Fruit fly (Drosophila melanogaster) whole organism, embryonic: ENCODE measurements around the gene FBXO11.

Experiments
- CG10366 ChIP-seq: fragments of 200-800 bp; sonication (Bioruptor generic); IDR thresholded peaks from 2 replicates; pipeline ENCODE4 v1.3.6; 2022; ENCODE audit warnings: missing biosample characterization, missing genetic modification characterization
- CG11085 ChIP-seq: fragments of 200-800 bp; sonication (Bioruptor generic); IDR thresholded peaks from 2 replicates; pipeline ENCODE4 v1.3.6; 2022; ENCODE audit warnings: missing biosample characterization, missing genetic modification characterization
- CG12299 ChIP-seq: fragments of 200-800 bp; sonication (Bioruptor generic); optimal IDR thresholded peaks from 2 replicates; lab custom pipeline; 2018; ENCODE audit warnings: missing biosample characterization, mild to moderate bottlenecking, missing genetic modification characterization
- CG1233 ChIP-seq: fragments of 200-800 bp; sonication (Bioruptor generic); optimal IDR thresholded peaks from 4 replicates; lab custom pipeline; 2018; ENCODE audit warnings: missing biosample characterization, mild to moderate bottlenecking, missing genetic modification characterization
- CG14014 ChIP-seq: fragments of 200-800 bp; sonication (Bioruptor generic); IDR thresholded peaks from 2 replicates; pipeline ENCODE4 v1.3.6; 2022; ENCODE audit warnings: missing biosample characterization, missing genetic modification characterization
- CG16779 ChIP-seq: fragments of 200-800 bp; sonication (Bioruptor generic); IDR thresholded peaks from 2 replicates; pipeline ENCODE4 v1.3.6; 2022; ENCODE audit warnings: missing biosample characterization, missing genetic modification characterization
- CG17359 ChIP-seq: fragments of 200-800 bp; sonication (Bioruptor generic); optimal IDR thresholded peaks from 3 replicates; lab custom pipeline; 2018; ENCODE audit warnings: missing biosample characterization, mild to moderate bottlenecking, missing genetic modification characterization, moderate library complexity
- CG18011 ChIP-seq: fragments of 200-800 bp; sonication (Bioruptor generic); optimal IDR thresholded peaks from 2 replicates; lab custom pipeline; 2017; ENCODE audit warnings: missing biosample characterization, missing genetic modification characterization, mild to moderate bottlenecking, moderate library complexity, missing genotype
- CG18619 ChIP-seq: fragments of 200-800 bp; sonication (Bioruptor generic); optimal IDR thresholded peaks from 3 replicates; lab custom pipeline; 2017; ENCODE audit warnings: missing biosample characterization, mild to moderate bottlenecking, missing genetic modification characterization
- CG4730 ChIP-seq: fragments of 200-800 bp; sonication (Bioruptor generic); IDR thresholded peaks from 2 replicates; pipeline ENCODE4 v1.3.6; 2022; ENCODE audit warnings: missing biosample characterization, missing genetic modification characterization
- CG5245 ChIP-seq: fragments of 200-800 bp; sonication (Bioruptor generic); optimal IDR thresholded peaks from 3 replicates; lab custom pipeline; 2016; ENCODE audit warnings: missing biosample characterization, missing genetic modification characterization
- CG6683 ChIP-seq: fragments of 200-800 bp; sonication (Bioruptor generic); optimal IDR thresholded peaks from 2 replicates; lab custom pipeline; 2017; ENCODE audit warnings: missing biosample characterization, mild to moderate bottlenecking, missing genetic modification characterization, missing genetic modification reagents
- CG7556 ChIP-seq: fragments of 200-800 bp; sonication (Bioruptor generic); optimal IDR thresholded peaks from 2 replicates; lab custom pipeline; 2017; ENCODE audit warnings: missing biosample characterization, mild to moderate bottlenecking, missing genetic modification characterization
- CG7839 ChIP-seq: fragments of 200-800 bp; sonication (Bioruptor generic); optimal IDR thresholded peaks from 3 replicates; lab custom pipeline; 2018; ENCODE audit warnings: missing biosample characterization, mild to moderate bottlenecking, missing genetic modification characterization, moderate library complexity
- CG7928 ChIP-seq: fragments of 200-800 bp; sonication (Bioruptor generic); optimal IDR thresholded peaks from 2 replicates; lab custom pipeline; 2017; ENCODE audit warnings: missing biosample characterization, mild to moderate bottlenecking, missing genetic modification characterization
- CG9609 ChIP-seq: fragments of 200-800 bp; sonication (Bioruptor generic); optimal IDR thresholded peaks from 3 replicates; lab custom pipeline; 2016; ENCODE audit warnings: missing biosample characterization, missing genetic modification characterization
- CHES-1-like ChIP-seq: fragments of 200-800 bp; sonication (Bioruptor generic); optimal IDR thresholded peaks from 2 replicates; lab custom pipeline; 2016; ENCODE audit warnings: missing biosample characterization, missing genetic modification characterization
- Camta ChIP-seq: fragments of 200-800 bp; sonication (Bioruptor generic); optimal IDR thresholded peaks from 2 replicates; lab custom pipeline; 2016; ENCODE audit warnings: missing biosample characterization, missing genetic modification characterization
- Chrac-16 ChIP-seq: fragments of 200-800 bp; sonication (Bioruptor generic); optimal IDR thresholded peaks from 3 replicates; lab custom pipeline; 2016; ENCODE audit warnings: missing biosample characterization, missing genetic modification characterization
- CrebB ChIP-seq: fragments of 200-800 bp; sonication (Bioruptor generic); optimal IDR thresholded peaks from 3 replicates; lab custom pipeline; 2018; ENCODE audit warnings: missing biosample characterization, mild to moderate bottlenecking, missing genetic modification characterization
- Dbx ChIP-seq: fragments of 200-800 bp; sonication (Bioruptor generic); IDR thresholded peaks from 3 replicates; pipeline ENCODE4 v1.3.6; 2022; ENCODE audit warnings: missing biosample characterization, missing genetic modification characterization
- Dip3 ChIP-seq: fragments of 200-800 bp; sonication (Bioruptor generic); optimal IDR thresholded peaks from 3 replicates; lab custom pipeline; 2016; ENCODE audit warnings: missing biosample characterization, missing genetic modification characterization
- Doc2 ChIP-seq: fragments of 200-800 bp; sonication (Bioruptor generic); IDR thresholded peaks from 2 replicates; pipeline ENCODE4 v1.3.6; 2022; ENCODE audit warnings: missing biosample characterization, missing genetic modification characterization
- ERR ChIP-seq: fragments of 200-800 bp; sonication (Bioruptor generic); optimal IDR thresholded peaks from 2 replicates; lab custom pipeline; 2016; ENCODE audit warnings: missing biosample characterization, missing genetic modification characterization
- Elba2 ChIP-seq: fragments of 200-800 bp; sonication (Bioruptor generic); optimal IDR thresholded peaks from 3 replicates; lab custom pipeline; 2016; ENCODE audit warnings: missing biosample characterization, missing genetic modification characterization
- H2.0 ChIP-seq: fragments of 200-800 bp; sonication (Bioruptor generic); IDR thresholded peaks from 2 replicates; pipeline ENCODE4 v1.3.6; 2022; ENCODE audit warnings: missing biosample characterization, missing genetic modification characterization
- Hand ChIP-seq: fragments of 200-800 bp; sonication (Bioruptor generic); optimal IDR thresholded peaks from 2 replicates; lab custom pipeline; 2017; ENCODE audit warnings: mild to moderate bottlenecking, missing biosample characterization, missing genetic modification reagents, missing genetic modification characterization
- Hey ChIP-seq: fragments of 200-800 bp; sonication (Bioruptor generic); optimal IDR thresholded peaks from 3 replicates; lab custom pipeline; 2018; ENCODE audit warnings: missing biosample characterization, mild to moderate bottlenecking, missing genetic modification characterization
- Med ChIP-seq: fragments of 200-800 bp; sonication (Bioruptor generic); peaks from one replicate; lab custom pipeline; 2016; ENCODE audit warnings: missing biosample characterization, missing genetic modification characterization, mild to moderate bottlenecking, inconsistent platforms, moderate library complexity
- Mrtf ChIP-seq: fragments of 200-800 bp; sonication (Bioruptor generic); IDR thresholded peaks from 3 replicates; pipeline ENCODE4 v1.3.6; 2022; ENCODE audit warnings: missing biosample characterization, missing genetic modification characterization
- NfI ChIP-seq: fragments of 200-800 bp; sonication (Bioruptor generic); optimal IDR thresholded peaks from 3 replicates; lab custom pipeline; 2018; ENCODE audit warnings: missing biosample characterization, mild to moderate bottlenecking, missing genetic modification characterization, moderate library complexity
- chif ChIP-seq, 2 experiments: fragments of 200-800 bp; sonication (Bioruptor generic); optimal IDR thresholded peaks; 3 replicates each; lab custom pipeline; 2016; ENCODE audit warnings: missing biosample characterization in 2 of 2, missing genetic modification characterization in 2 of 2
- chn ChIP-seq: fragments of 200-800 bp; sonication (Bioruptor generic); optimal IDR thresholded peaks from 2 replicates; lab custom pipeline; 2016; ENCODE audit warnings: missing biosample characterization, missing genetic modification characterization
- croc ChIP-seq: fragments of 200-800 bp; sonication (Bioruptor generic); conservative IDR thresholded peaks from 3 replicates; pipeline ENCODE4 v1.3.6; 2022; ENCODE audit warnings: missing biosample characterization, missing genetic modification characterization
- crol ChIP-seq: fragments of 200-800 bp; sonication (Bioruptor generic); IDR thresholded peaks from 2 replicates; pipeline ENCODE4 v1.3.6; 2022; ENCODE audit warnings: missing biosample characterization, missing genetic modification characterization
- dati ChIP-seq: fragments of 200-800 bp; sonication (Bioruptor generic); IDR thresholded peaks from 2 replicates; pipeline ENCODE4 v1.3.6; 2022; ENCODE audit warnings: missing biosample characterization, missing genetic modification characterization
- ewg ChIP-seq: fragments of 200-800 bp; sonication (Bioruptor generic); optimal IDR thresholded peaks from 3 replicates; lab custom pipeline; 2017; ENCODE audit warnings: mild to moderate bottlenecking, missing biosample characterization, missing genetic modification reagents, missing genetic modification characterization
- gce ChIP-seq: fragments of 200-800 bp; sonication (Bioruptor generic); IDR thresholded peaks from 3 replicates; pipeline ENCODE4 v1.3.6; 2022; ENCODE audit warnings: missing biosample characterization, missing genetic modification characterization
- gsb ChIP-seq: fragments of 200-800 bp; sonication (Bioruptor generic); IDR thresholded peaks from 2 replicates; pipeline ENCODE4 v1.3.6; 2022; ENCODE audit warnings: missing biosample characterization, missing genetic modification characterization
- jigr1 ChIP-seq: fragments of 200-800 bp; sonication (Bioruptor generic); IDR thresholded peaks from 3 replicates; pipeline ENCODE4 v1.3.6; 2022; ENCODE audit warnings: missing biosample characterization, missing genetic modification characterization
- lilli ChIP-seq: fragments of 200-800 bp; sonication (Bioruptor generic); optimal IDR thresholded peaks from 3 replicates; lab custom pipeline; 2016; ENCODE audit warnings: missing biosample characterization, missing genetic modification characterization
- lmd ChIP-seq: fragments of 200-800 bp; sonication (Bioruptor generic); IDR thresholded peaks from 2 replicates; pipeline ENCODE4 v1.3.6; 2022; ENCODE audit warnings: missing biosample characterization, missing genetic modification characterization
- mam ChIP-seq: fragments of 200-800 bp; sonication (Bioruptor generic); optimal IDR thresholded peaks from 3 replicates; lab custom pipeline; 2016; ENCODE audit warnings: missing biosample characterization, missing genetic modification characterization
- phol ChIP-seq: fragments of 200-800 bp; sonication (Bioruptor generic); optimal IDR thresholded peaks from 3 replicates; lab custom pipeline; 2018; ENCODE audit warnings: missing biosample characterization, mild to moderate bottlenecking, missing genetic modification characterization, moderate library complexity
- pita ChIP-seq: fragments of 200-800 bp; sonication (Bioruptor generic); optimal IDR thresholded peaks from 2 replicates; lab custom pipeline; 2017; ENCODE audit warnings: missing biosample characterization, mild to moderate bottlenecking, missing genetic modification characterization
- pzg ChIP-seq: fragments of 200-800 bp; sonication (Bioruptor generic); optimal IDR thresholded peaks from 3 replicates; lab custom pipeline; 2018; ENCODE audit warnings: missing biosample characterization, mild to moderate bottlenecking, missing genetic modification characterization, moderate library complexity
- scrt ChIP-seq: fragments of 200-800 bp; sonication (Bioruptor generic); optimal IDR thresholded peaks from 2 replicates; lab custom pipeline; 2018; ENCODE audit warnings: missing biosample characterization, mild to moderate bottlenecking, missing genetic modification characterization, moderate library complexity
- sr ChIP-seq: fragments of 200-800 bp; sonication (Bioruptor generic); IDR thresholded peaks from 3 replicates; pipeline ENCODE4 v1.3.6; 2022; ENCODE audit warnings: missing biosample characterization, missing genetic modification characterization
- unpg ChIP-seq: fragments of 200-800 bp; sonication (Bioruptor generic); optimal IDR thresholded peaks from 3 replicates; lab custom pipeline; 2018; ENCODE audit warnings: missing biosample characterization, mild to moderate bottlenecking, missing genetic modification characterization, moderate library complexity
- zf30C ChIP-seq: fragments of 200-800 bp; sonication (Bioruptor generic); optimal IDR thresholded peaks from 3 replicates; lab custom pipeline; 2018; ENCODE audit warnings: missing biosample characterization, mild to moderate bottlenecking, missing genetic modification characterization

The FBXO11 gene

DNA sequence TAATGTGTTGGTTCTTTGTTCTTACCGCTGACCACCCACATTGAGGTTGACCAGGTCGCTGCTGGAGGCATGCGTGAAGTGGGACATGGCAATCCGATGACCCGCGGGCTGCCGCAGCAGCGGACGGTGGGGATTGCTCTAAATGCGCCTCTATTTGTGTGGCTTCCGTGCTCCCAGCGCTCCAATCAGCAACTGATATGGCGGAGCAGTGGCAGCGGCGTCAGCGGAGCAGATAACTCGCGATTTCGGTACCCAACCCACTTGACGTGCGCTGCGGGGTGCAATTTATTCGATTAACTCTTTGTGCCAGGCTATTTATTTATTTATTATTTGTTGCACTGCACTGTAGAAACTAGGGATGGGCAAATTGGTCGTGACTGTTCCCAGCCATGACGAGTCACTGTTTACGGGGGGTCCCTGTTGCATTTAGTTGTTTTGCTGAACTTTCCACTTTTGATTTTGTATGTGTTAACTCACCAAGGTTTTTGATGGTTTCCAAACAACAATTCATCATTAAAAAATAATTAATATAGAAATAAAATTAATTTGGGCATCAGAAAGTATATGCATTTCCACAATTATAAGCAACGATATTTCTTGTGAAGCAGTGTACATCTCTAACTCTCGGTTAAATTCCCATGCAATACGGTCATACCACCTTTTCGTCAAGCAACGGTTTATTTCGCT lies 8.4 kb downstream of the FBXO11 start, which contains the start of the genes CG9467 and CG8526 (continued):
- peak; percentile 83 for TF ChIP-seq phol (tag; lab: Kevin White, UChicago)
- no peak for TF ChIP-seq CG6683 (GFP tag; lab: Kevin White, UChicago)
- peak; percentile 58 for TF ChIP-seq pzg
- TF ChIP-seq CG17359 (tag; lab: Kevin White, UChicago): peak; percentile 51
- peak; percentile 54; the same call in 1 of the 2 replicates for TF ChIP-seq CG10366
- TF ChIP-seq Doc2 (GFP tag; lab: Robert Waterston, UW): no peak
- peak; percentile 55 for TF ChIP-seq unpg (GFP tag; lab: Kevin White, UChicago)
- TF ChIP-seq mam (GFP tag; lab: Kevin White, UChicago): peak; percentile 59
- TF ChIP-seq sr: no peak
- no peak for TF ChIP-seq gce
- peak; percentile 23 for TF ChIP-seq CG1233 (GFP tag; lab: Kevin White, UChicago)
- no peak for TF ChIP-seq scrt (GFP tag; lab: Kevin White, UChicago)
- no peak for TF ChIP-seq CHES-1-like (GFP tag; lab: Kevin White, UChicago)
- peak; percentile 57; the same call in 2 of the 3 replicates for TF ChIP-seq jigr1 (GFP tag; lab: Robert Waterston, UW)
- no peak for TF ChIP-seq Elba2 (GFP tag; lab: Kevin White, UChicago)
- no peak for TF ChIP-seq pita (GFP tag; lab: Kevin White, UChicago)
- no peak for TF ChIP-seq Hand (GFP tag; lab: Kevin White, UChicago)
- TF ChIP-seq CG18619 (GFP tag; lab: Kevin White, UChicago): peak; percentile 56
- TF ChIP-seq lmd (GFP tag; lab: Robert Waterston, UW): peak; percentile 65
- no peak for TF ChIP-seq CG9609 (GFP tag; lab: Kevin White, UChicago)
- TF ChIP-seq Hey (tag; lab: Kevin White, UChicago): no peak
- TF ChIP-seq croc (GFP tag; lab: Robert Waterston, UW): peak; percentile 52; the same call in 2 of the 3 replicates
- peak; percentile 24; the same call in 1 of the 2 replicates for TF ChIP-seq crol (GFP tag; lab: Robert Waterston, UW)
- peak in 1 of 2 experiments; percentile 20 for TF ChIP-seq chif (GFP tag; optimal IDR thresholded peaks at IDR 0.05; lab: Kevin White, UChicago)
- TF ChIP-seq CG11085: 0 out of 2 replicates have a peak, but pooled peaks have one; percentile 52
- no peak for TF ChIP-seq gsb
- peak; percentile 70; the same call in 2 of the 3 replicates for TF ChIP-seq Dbx (GFP tag; lab: Robert Waterston, UW)
- TF ChIP-seq dati: no peak
- no peak for TF ChIP-seq CrebB
- no peak for TF ChIP-seq CG7839 (tag; lab: Kevin White, UChicago)
- peak; percentile 34 for TF ChIP-seq CG5245
- 0 out of 3 replicates have a peak, but pooled peaks have one; percentile 9 for TF ChIP-seq Mrtf (GFP tag; lab: Robert Waterston, UW)
- peak; percentile 75 for TF ChIP-seq lilli (GFP tag; lab: Kevin White, UChicago)
- no peak for TF ChIP-seq zf30C (GFP tag; lab: Kevin White, UChicago)
- peak; percentile 74 for TF ChIP-seq Chrac-16 (GFP tag; lab: Kevin White, UChicago)
- peak; percentile 68 for TF ChIP-seq NfI
- peak; percentile 80 for TF ChIP-seq Med (GFP tag; lab: Kevin White, UChicago)
- peak; percentile 50 for TF ChIP-seq H2.0 (GFP tag; lab: Robert Waterston, UW)
- peak; percentile 35 for TF ChIP-seq CG7556
- no peak for TF ChIP-seq Camta (GFP tag; lab: Kevin White, UChicago)
- 0 out of 2 replicates have a peak, but pooled peaks have one; percentile 38 for TF ChIP-seq CG14014 (GFP tag; lab: Robert Waterston, UW)
- TF ChIP-seq Dip3 (GFP tag; lab: Kevin White, UChicago): peak; percentile 15
- 0 out of 2 replicates have a peak, but pooled peaks have one; percentile 6 for TF ChIP-seq CG4730 (GFP tag; lab: Robert Waterston, UW)
- peak; percentile 26 for TF ChIP-seq CG18011 (GFP tag; lab: Kevin White, UChicago)
- TF ChIP-seq CG16779 (GFP tag; lab: Robert Waterston, UW): no peak
- peak; percentile 44 for TF ChIP-seq chn
- TF ChIP-seq ERR (GFP tag; lab: Kevin White, UChicago): no peak
- TF ChIP-seq CG12299 (tag; lab: Kevin White, UChicago): no peak
- no peak for TF ChIP-seq ewg (GFP tag; lab: Kevin White, UChicago)
- peak; percentile 76 for TF ChIP-seq CG7928 (GFP tag; lab: Kevin White, UChicago)
